Fruit fly (Drosophila melanogaster): Measurements from ENCODE around the gene CG43317.

CG43317 gene

dm6 chr3R:15839294-15839693 is 5.1 kb upstream of the CG43317 start, which contains the start of gene Pbp45 (continued):
- no peak for TF ChIP-seq D (optimal IDR thresholded peaks at IDR 0.05)
- TF ChIP-seq D (GFP tag; optimal IDR thresholded peaks at IDR 0.05), result no peak
- no peak for TF ChIP-seq Ada2b (GFP tag; IDR thresholded peaks at IDR 0.05)
- TF ChIP-seq pzg (GFP tag; optimal IDR thresholded peaks at IDR 0.05), result peak; percentile 41
- TF ChIP-seq ssp (GFP tag; IDR thresholded peaks at IDR 0.05), result no peak
- peak; percentile 69 for TF ChIP-seq MBD-R2 (GFP tag; IDR thresholded peaks at IDR 0.05)
- TF ChIP-seq Abd-B (GFP tag; optimal IDR thresholded peaks at IDR 0.05), result peak; percentile 11
- peak; percentile 21 for TF ChIP-seq Xbp1 (GFP tag; optimal IDR thresholded peaks at IDR 0.05)
- no peak for TF ChIP-seq CG12104 (GFP tag; optimal IDR thresholded peaks at IDR 0.05)
- TF ChIP-seq NfI (GFP tag; optimal IDR thresholded peaks at IDR 0.05), result peak; percentile 8
- TF ChIP-seq CG4328 (GFP tag; optimal IDR thresholded peaks at IDR 0.05), result no peak

dm6 chr3R:15836864-15837824 is 2.9 kb upstream of the CG43317 start, which contains the start of the genes ND-23 and spn-E:
Gene ND-23, minus strand, starts transcription at chr3R:15837117.
Gene spn-E, plus strand, starts transcription at chr3R:15837419.
- peak; percentile 28 for TF ChIP-seq CG17359 (tag; optimal IDR thresholded peaks at IDR 0.05)
- TF ChIP-seq CG11247 (GFP tag; IDR thresholded peaks at IDR 0.05), result no peak
- TF ChIP-seq CG14860 (GFP tag; IDR thresholded peaks at IDR 0.05; ENCODE audit: partially characterized antibody), result peak; percentile 46; the same call in 1 of the 3 replicates
- TF ChIP-seq CG18262 (tag; optimal IDR thresholded peaks at IDR 0.05), result peak; percentile 69
- peak; percentile 67 for TF ChIP-seq CG15696 (tag; optimal IDR thresholded peaks at IDR 0.05)
- peak; percentile 89 for TF ChIP-seq E2f2 (GFP tag; IDR thresholded peaks at IDR 0.05)
- no peak for TF ChIP-seq pan (optimal IDR thresholded peaks at IDR 0.05)
- peak in 1 of 2 experiments; percentile 67 for TF ChIP-seq pan (GFP tag; optimal IDR thresholded peaks at IDR 0.05 in 1 of 2, IDR thresholded peaks at IDR 0.05 in 1 of 2)
- TF ChIP-seq CG10267 (tag; optimal IDR thresholded peaks at IDR 0.05), result peak; percentile 93
- TF ChIP-seq HLH3B (GFP tag; IDR thresholded peaks at IDR 0.05), result 0 out of 2 replicates have a peak, but pooled peaks have one; percentile 16
- TF ChIP-seq CG12299 (tag; optimal IDR thresholded peaks at IDR 0.05), result no peak
- peak; percentile 57; the same call in 1 of the 2 replicates for TF ChIP-seq CG6689 (GFP tag; IDR thresholded peaks at IDR 0.05)
- peak; percentile 81 for TF ChIP-seq CG14710 (tag; optimal IDR thresholded peaks at IDR 0.05)
- peak; percentile 59 for TF ChIP-seq ind (GFP tag; optimal IDR thresholded peaks at IDR 0.05)
- TF ChIP-seq bsh (GFP tag; optimal IDR thresholded peaks at IDR 0.05), result peak in 1 of 2 experiments; percentile 49
- TF ChIP-seq tgo (GFP tag; IDR thresholded peaks at IDR 0.05), result peak; percentile 66
- TF ChIP-seq tll (GFP tag; optimal IDR thresholded peaks at IDR 0.05), result peak in 1 of 2 experiments; percentile 55
- TF ChIP-seq wdn (GFP tag; IDR thresholded peaks at IDR 0.05), result peak; percentile 43; the same call in 1 of the 2 replicates
- peak; percentile 22; the same call in 1 of the 2 replicates for TF ChIP-seq lmd (GFP tag; IDR thresholded peaks at IDR 0.05)
- TF ChIP-seq CoRest (tag; optimal IDR thresholded peaks at IDR 0.05), result peak; percentile 81
- TF ChIP-seq bcd (GFP tag; optimal IDR thresholded peaks at IDR 0.05), result peak; percentile 52
- peak; percentile 64 for TF ChIP-seq CG30403 (GFP tag; optimal IDR thresholded peaks at IDR 0.05)
- peak; percentile 75 for TF ChIP-seq Med (GFP tag)
- peak; percentile 88 for TF ChIP-seq Scr (GFP tag; IDR thresholded peaks at IDR 0.05; ENCODE audit: partially characterized antibody)
- TF ChIP-seq knrl (GFP tag; IDR thresholded peaks at IDR 0.05; ENCODE audit: partially characterized antibody), result peak; percentile 86
- TF ChIP-seq CG17385 (GFP tag; optimal IDR thresholded peaks at IDR 0.05), result no peak
- peak; percentile 1 for TF ChIP-seq CG18764 (GFP tag; optimal IDR thresholded peaks at IDR 0.05)
- TF ChIP-seq CG17361 (GFP tag; IDR thresholded peaks at IDR 0.05), result peak; percentile 87
- peak; percentile 21 for TF ChIP-seq CG13296 (GFP tag; optimal IDR thresholded peaks at IDR 0.05)
- peak; percentile 61 for TF ChIP-seq Dek (tag; optimal IDR thresholded peaks at IDR 0.05)
- 0 out of 2 replicates have a peak, but pooled peaks have one; percentile 38 for TF ChIP-seq al (GFP tag; IDR thresholded peaks at IDR 0.05)
- TF ChIP-seq Stat92E (GFP tag; optimal IDR thresholded peaks at IDR 0.05), result no peak
- TF ChIP-seq CG14667 (GFP tag; IDR thresholded peaks at IDR 0.05), result 0 out of 2 replicates have a peak, but pooled peaks have one; percentile 15
- TF ChIP-seq trem (tag; optimal IDR thresholded peaks at IDR 0.05), result peak; percentile 49
- peak; percentile 72 for TF ChIP-seq CG9932 (GFP tag; IDR thresholded peaks at IDR 0.05)

Measured in whole organism, embryonic.